Fruit fly (Drosophila melanogaster) whole organism, pupa: ENCODE measurements around the gene Ist1.
A peak's percentile ranks its signal among the peaks of the same experiment; 100 is the strongest.

Experiments
- CG10348 ChIP-seq: fragments of 200-800 bp; sonication (Bioruptor generic); IDR thresholded peaks from 2 replicates; pipeline ENCODE4 v1.3.6; 2022; ENCODE audit warnings: missing biosample characterization, missing genetic modification characterization
- CG12605 ChIP-seq: fragments of 200-800 bp; sonication (Bioruptor generic); IDR thresholded peaks from 2 replicates; pipeline ENCODE4 v1.3.6; 2022; ENCODE audit warnings: missing biosample characterization, missing genetic modification characterization
- CG13204 ChIP-seq: fragments of 200-800 bp; sonication (Bioruptor generic); optimal IDR thresholded peaks from 2 replicates; lab custom pipeline; 2018; ENCODE audit warnings: missing biosample characterization, mild to moderate bottlenecking, missing genetic modification characterization, moderate library complexity
- CG14655 ChIP-seq: fragments of 200-800 bp; sonication (Bioruptor generic); optimal IDR thresholded peaks from 3 replicates; lab custom pipeline; 2017; ENCODE audit warnings: mild to moderate bottlenecking, missing biosample characterization, missing genetic modification reagents, missing genetic modification characterization
- CG15710 ChIP-seq: fragments of 200-800 bp; sonication (Bioruptor generic); optimal IDR thresholded peaks from 2 replicates; lab custom pipeline; 2018; ENCODE audit warnings: missing biosample characterization, mild to moderate bottlenecking, missing genetic modification characterization, moderate library complexity
- CG17806 ChIP-seq: fragments of 200-800 bp; sonication (Bioruptor generic); optimal IDR thresholded peaks from 2 replicates; lab custom pipeline; 2018; ENCODE audit warnings: missing biosample characterization, mild to moderate bottlenecking, missing genetic modification characterization, moderate library complexity
- CG32121 ChIP-seq: fragments of 200-800 bp; sonication (Bioruptor generic); IDR thresholded peaks from 2 replicates; pipeline ENCODE4 v1.3.6; 2022; ENCODE audit warnings: missing biosample characterization, missing genetic modification characterization
- CG34367 ChIP-seq: fragments of 200-800 bp; sonication (Bioruptor generic); optimal IDR thresholded peaks from 2 replicates; lab custom pipeline; 2018; ENCODE audit warnings: missing biosample characterization, mild to moderate bottlenecking, missing genetic modification characterization
- CG4496 ChIP-seq: fragments of 200-800 bp; sonication (Bioruptor generic); IDR thresholded peaks from 3 replicates; pipeline ENCODE4 v1.3.6; 2022; ENCODE audit warnings: missing biosample characterization, missing genetic modification characterization
- CG8159 ChIP-seq: fragments of 200-800 bp; sonication (Bioruptor generic); optimal IDR thresholded peaks from 3 replicates; lab custom pipeline; 2018; ENCODE audit warnings: missing biosample characterization, mild to moderate bottlenecking, missing genetic modification characterization, moderate library complexity
- CG8301 ChIP-seq: fragments of 200-800 bp; sonication (Bioruptor generic); optimal IDR thresholded peaks from 2 replicates; lab custom pipeline; 2018; ENCODE audit warnings: missing biosample characterization, mild to moderate bottlenecking, missing genetic modification characterization
- CG9948 ChIP-seq: fragments of 200-800 bp; sonication (Bioruptor generic); optimal IDR thresholded peaks from 2 replicates; lab custom pipeline; 2018; ENCODE audit warnings: missing biosample characterization, mild to moderate bottlenecking, missing genetic modification characterization, moderate library complexity
- D1 ChIP-seq: fragments of 200-800 bp; sonication (Bioruptor generic); optimal IDR thresholded peaks from 2 replicates; lab custom pipeline; 2018; ENCODE audit warnings: missing biosample characterization, mild to moderate bottlenecking, missing genetic modification characterization, moderate library complexity
- EcR ChIP-seq: fragments of 200-800 bp; sonication (Bioruptor generic); optimal IDR thresholded peaks from 3 replicates; lab custom pipeline; 2019; ENCODE audit warnings: missing biosample characterization, missing genetic modification characterization, mild to moderate bottlenecking, moderate library complexity, missing genetic modification reagents
- Ets98B ChIP-seq: fragments of 200-800 bp; sonication (Bioruptor generic); IDR thresholded peaks from 2 replicates; pipeline ENCODE4 v1.3.6; 2022; ENCODE audit warnings: missing biosample characterization, missing genetic modification characterization
- Pif1A ChIP-seq: fragments of 200-800 bp; sonication (Bioruptor generic); optimal IDR thresholded peaks from 3 replicates; lab custom pipeline; 2016; ENCODE audit warnings: missing biosample characterization, missing genetic modification characterization
- Pif1B ChIP-seq: fragments of 200-800 bp; sonication (Bioruptor generic); optimal IDR thresholded peaks from 3 replicates; lab custom pipeline; 2016; ENCODE audit warnings: missing biosample characterization, missing genetic modification characterization
- Snoo ChIP-seq: fragments of 200-800 bp; sonication (Bioruptor generic); optimal IDR thresholded peaks from 3 replicates; lab custom pipeline; 2017; ENCODE audit warnings: missing biosample characterization, mild to moderate bottlenecking, missing genetic modification characterization, inconsistent platforms
- fd96Ca ChIP-seq: fragments of 200-800 bp; sonication (Bioruptor generic); IDR thresholded peaks from 3 replicates; pipeline ENCODE4 v1.3.6; 2022; ENCODE audit warnings: missing biosample characterization, missing genetic modification characterization
- gl ChIP-seq: fragments of 200-800 bp; sonication (Bioruptor generic); optimal IDR thresholded peaks from 2 replicates; lab custom pipeline; 2018; ENCODE audit warnings: missing biosample characterization, mild to moderate bottlenecking, missing genetic modification characterization
- rn ChIP-seq: fragments of 200-800 bp; sonication (Bioruptor generic); IDR thresholded peaks from 2 replicates; pipeline ENCODE4 v1.3.6; 2022; ENCODE audit warnings: missing biosample characterization, missing genetic modification characterization

Ist1 gene

DNA sequence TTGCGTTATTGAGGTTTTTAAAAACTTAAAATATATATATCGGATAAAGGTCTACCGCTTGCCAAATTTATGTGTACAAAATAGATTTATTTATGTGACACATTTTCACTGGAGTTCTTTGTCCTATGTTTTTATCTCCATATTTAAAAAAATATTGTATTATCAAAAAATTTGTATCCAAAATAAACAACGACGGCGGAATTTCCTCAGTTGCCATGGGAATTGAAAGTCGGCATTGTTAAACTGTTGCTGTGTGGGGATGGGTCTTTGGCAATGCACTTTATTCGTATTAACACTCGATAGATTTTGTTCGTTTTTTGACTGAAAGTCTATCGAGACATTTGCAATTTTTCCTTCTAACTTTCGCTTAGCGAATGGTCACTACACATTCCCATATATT lies 6.8 kb upstream of the Ist1 start, which contains the start of gene Rsph3:
TSS of gene Rsph3 (minus strand) at position 101 of the 400 bp plus-strand sequence.
- TF ChIP-seq EcR (GFP tag; lab: Kevin White, UChicago) (no peak), Snoo (tag; lab: Kevin White, UChicago) (no peak), CG15710 (tag; lab: Kevin White, UChicago) (no peak), Pif1A (GFP tag; lab: Kevin White, UChicago) (no peak), CG34367 (tag; lab: Kevin White, UChicago) (no peak), CG32121 (GFP tag; lab: Robert Waterston, UW) (no peak), CG17806 (tag; lab: Kevin White, UChicago) (no peak), gl (tag; lab: Kevin White, UChicago) (no peak), CG13204 (GFP tag; lab: Kevin White, UChicago) (no peak), CG12605 (GFP tag; lab: Robert Waterston, UW) (no peak), CG8159 (tag; lab: Kevin White, UChicago) (no peak), CG14655 (GFP tag; lab: Kevin White, UChicago) (no peak), CG10348 (GFP tag; lab: Robert Waterston, UW) (no peak), Pif1B (GFP tag; lab: Kevin White, UChicago) (no peak), Ets98B (GFP tag; lab: Robert Waterston, UW) (no peak), CG4496 (GFP tag; lab: Robert Waterston, UW) (no peak), CG9948 (tag; lab: Kevin White, UChicago) (no peak), D1 (no peak)

dm6 chr3L:6752278-6753096 lies 3.8 kb downstream of the Ist1 start, which contains the start of the genes velo and Sbds:
TSS of gene velo (minus strand) at chr3L:6752752.
TSS of gene Sbds (plus strand) at chr3L:6752913.
- TF ChIP-seq gl (tag; lab: Kevin White, UChicago) (no peak), CG8301 (tag; lab: Kevin White, UChicago) (no peak), CG9948 (tag; lab: Kevin White, UChicago) (no peak), CG4496 (GFP tag; lab: Robert Waterston, UW) (peak; percentile 56), Snoo (tag; lab: Kevin White, UChicago) (peak; percentile 28), CG15710 (tag; lab: Kevin White, UChicago) (peak; percentile 31), Pif1B (GFP tag; lab: Kevin White, UChicago) (no peak), CG17806 (tag; lab: Kevin White, UChicago) (no peak), Ets98B (GFP tag; lab: Robert Waterston, UW) (peak; percentile 22; the same call in 1 of the 2 replicates), EcR (GFP tag; lab: Kevin White, UChicago) (no peak), CG8159 (tag; lab: Kevin White, UChicago) (no peak)

DNA sequence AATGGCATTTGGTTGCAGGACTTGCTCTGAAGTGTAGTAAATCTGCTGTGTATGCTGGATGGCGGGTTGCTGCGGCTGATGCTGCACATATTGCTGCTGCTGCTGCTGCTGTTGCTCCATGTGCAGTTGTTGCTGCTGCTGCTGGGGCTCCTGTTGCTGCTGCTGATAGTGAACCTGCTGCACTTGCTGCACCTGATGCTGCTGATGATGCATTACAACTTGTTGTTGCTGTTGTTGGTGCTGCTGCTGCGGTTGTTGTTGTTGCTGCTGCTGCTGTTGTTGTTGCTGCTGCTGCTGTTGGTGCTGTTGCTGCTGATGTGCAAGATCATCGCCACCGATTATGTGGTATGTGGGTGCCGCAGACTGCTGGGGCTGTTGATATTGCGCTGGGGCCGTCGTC lies 5.5 kb downstream of the Ist1 start:
- TF ChIP-seq EcR (GFP tag; lab: Kevin White, UChicago) (no peak), Ets98B (GFP tag; lab: Robert Waterston, UW) (no peak), CG10348 (GFP tag; lab: Robert Waterston, UW) (no peak), D1 (no peak), CG8301 (tag; lab: Kevin White, UChicago) (no peak), CG15710 (tag; lab: Kevin White, UChicago) (no peak), CG34367 (tag; lab: Kevin White, UChicago) (no peak), CG12605 (GFP tag; lab: Robert Waterston, UW) (no peak), rn (GFP tag; lab: Robert Waterston, UW) (no peak)

DNA sequence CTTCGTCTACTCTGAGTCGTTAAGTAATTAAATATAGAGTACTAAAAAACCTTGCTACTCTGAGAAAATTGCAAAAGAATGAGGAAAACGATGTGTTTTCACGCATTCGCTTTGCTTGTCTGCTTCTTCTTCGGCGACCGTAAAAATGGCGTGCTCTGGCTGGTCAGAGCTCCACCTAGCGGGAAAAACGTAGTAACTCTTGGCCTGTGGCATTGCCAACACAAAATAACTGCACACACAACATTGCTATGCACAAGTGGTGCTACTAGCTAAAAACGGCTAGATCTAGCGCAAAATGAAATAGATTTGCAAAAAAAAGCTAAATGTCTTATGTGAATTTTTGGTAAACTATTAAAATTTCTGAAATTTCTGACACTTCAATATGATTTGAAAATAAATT lies 9.2 kb downstream of the Ist1 start:
- no peak for TF ChIP-seq Pif1A (GFP tag; lab: Kevin White, UChicago)
- TF ChIP-seq CG10348 (GFP tag; lab: Robert Waterston, UW), result no peak
- TF ChIP-seq CG8159 (tag; lab: Kevin White, UChicago), result peak; percentile 28
- TF ChIP-seq CG17806 (tag; lab: Kevin White, UChicago), result no peak
- TF ChIP-seq rn (GFP tag; lab: Robert Waterston, UW), result no peak
- no peak for TF ChIP-seq CG13204 (GFP tag; lab: Kevin White, UChicago)
- no peak for TF ChIP-seq CG8301 (tag; lab: Kevin White, UChicago)
- TF ChIP-seq CG9948 (tag; lab: Kevin White, UChicago), result no peak
- TF ChIP-seq CG4496 (GFP tag; lab: Robert Waterston, UW), result peak; percentile 55; the same call in 1 of the 3 replicates
- TF ChIP-seq CG15710 (tag; lab: Kevin White, UChicago), result peak; percentile 48
- no peak for TF ChIP-seq fd96Ca (GFP tag; lab: Robert Waterston, UW)
- no peak for TF ChIP-seq D1
- no peak for TF ChIP-seq EcR (GFP tag; lab: Kevin White, UChicago)
- no peak for TF ChIP-seq gl (tag; lab: Kevin White, UChicago)
- TF ChIP-seq Pif1B (GFP tag; lab: Kevin White, UChicago), result no peak
- TF ChIP-seq CG34367 (tag; lab: Kevin White, UChicago), result no peak
- no peak; the same call in 1 of the 2 replicates for TF ChIP-seq CG32121 (GFP tag; lab: Robert Waterston, UW)
- peak; percentile 31; the same call in 1 of the 2 replicates for TF ChIP-seq Ets98B (GFP tag; lab: Robert Waterston, UW)
- TF ChIP-seq CG12605 (GFP tag; lab: Robert Waterston, UW), result 0 out of 2 replicates have a peak, but pooled peaks have one; percentile 17
- peak; percentile 47 for TF ChIP-seq Snoo (tag; lab: Kevin White, UChicago)
- TF ChIP-seq CG14655 (GFP tag; lab: Kevin White, UChicago), result no peak
